Worm (Caenorhabditis elegans) whole organism, L4 larva: ENCODE data around the gene acs-21.
"Not testable (repeated sequence)": the region's sequence is repeated elsewhere in the genome, so short reads cannot be mapped to it uniquely, and the experiment has no call there.

ENCODE experiments used
- F37D6.2 ChIP-seq: sonication (generic microtip); optimal IDR thresholded peaks from 2 replicates; lab custom pipeline; 2016; ENCODE audit warnings: mild to moderate bottlenecking, missing genetic modification characterization, missing compliant biosample characterization
- T26A8.4 ChIP-seq: fragments of 200-800 bp; sonication (Bioruptor generic); IDR thresholded peaks from 2 replicates; pipeline ENCODE4 v1.3.6; 2022; ENCODE audit warnings: missing genetic modification characterization, missing compliant biosample characterization
- Y105C5A.15 ChIP-seq: fragments of 200-800 bp; sonication (Bioruptor generic); IDR thresholded peaks from 2 replicates; pipeline ENCODE4 v1.3.6; 2022; ENCODE audit warnings: missing genetic modification characterization, missing compliant biosample characterization
- Y5F2A.4 ChIP-seq: fragments of 200-800 bp; sonication (Bioruptor generic); optimal IDR thresholded peaks from 2 replicates; lab custom pipeline; 2018; ENCODE audit warnings: mild to moderate bottlenecking, missing genetic modification characterization, missing compliant biosample characterization
- Y75B8A.6 ChIP-seq: fragments of 200-800 bp; sonication (Bioruptor generic); IDR thresholded peaks from 2 replicates; pipeline ENCODE4 v1.3.6; 2022; ENCODE audit warnings: missing genetic modification reagents, missing genetic modification characterization, missing compliant biosample characterization
- aly-2 ChIP-seq: sonication (generic microtip); optimal IDR thresholded peaks from 2 replicates; lab custom pipeline; 2018; ENCODE audit warnings: missing biosample characterization, missing genetic modification characterization
- arid-1 ChIP-seq: fragments of 200-800 bp; sonication (Bioruptor generic); conservative IDR thresholded peaks from 2 replicates; pipeline ENCODE4 v1.3.6; 2022; ENCODE audit warnings: missing genetic modification reagents, missing genetic modification characterization, missing compliant biosample characterization
- attf-4 ChIP-seq: sonication (generic microtip); optimal IDR thresholded peaks from 3 replicates; lab custom pipeline; 2017; ENCODE audit warnings: missing biosample characterization, missing genetic modification characterization
- ceh-20 ChIP-seq: fragments of 200-800 bp; sonication (Bioruptor generic); IDR thresholded peaks from 2 replicates; pipeline ENCODE4 v1.3.6; 2022; ENCODE audit warnings: missing genetic modification reagents, missing genetic modification characterization, missing compliant biosample characterization
- ceh-28 ChIP-seq: fragments of 150-350 bp; optimal IDR thresholded peaks from 2 replicates; lab custom pipeline; 2014; ENCODE audit warnings: missing biosample characterization, missing genetic modification reagents, missing genetic modification characterization
- ceh-32 ChIP-seq: sonication (generic microtip); optimal IDR thresholded peaks from 2 replicates; lab custom pipeline; 2016; ENCODE audit warnings: mild to moderate bottlenecking, missing genetic modification characterization, missing compliant biosample characterization; ENCODE audit not compliant: poor library complexity
- ceh-44 ChIP-seq: fragments of 200-800 bp; sonication (Bioruptor generic); IDR thresholded peaks from 2 replicates; pipeline ENCODE4 v1.3.6; 2022; ENCODE audit warnings: missing genetic modification reagents, missing genetic modification characterization, missing compliant biosample characterization
- ces-1 ChIP-seq: fragments of 150-350 bp; sonication (generic microtip); optimal IDR thresholded peaks from 4 replicates; lab custom pipeline; 2014; ENCODE audit warnings: missing biosample characterization, missing genetic modification reagents, missing genetic modification characterization
- daf-16 ChIP-seq, 3 experiments: sonication (generic microtip); optimal IDR thresholded peaks; 2 replicates each; lab custom pipeline; 2016 to 2017; ENCODE audit warnings: missing genetic modification characterization in 3 of 3, missing genetic modification reagents in 3 of 3, mild to moderate bottlenecking in 2 of 3, missing compliant biosample characterization in 2 of 3, missing biosample characterization in 1 of 3, moderate library complexity in 1 of 3
- daf-8 ChIP-seq: fragments of 200-800 bp; sonication (Bioruptor generic); IDR thresholded peaks from 2 replicates; pipeline ENCODE4 v1.3.6; 2022; ENCODE audit warnings: missing genetic modification characterization, missing compliant biosample characterization
- dmd-6 ChIP-seq: fragments of 200-800 bp; sonication (Bioruptor generic); IDR thresholded peaks from 2 replicates; pipeline ENCODE4 v1.3.6; 2022; ENCODE audit warnings: missing genetic modification reagents, missing genetic modification characterization, missing compliant biosample characterization
- dmd-9 ChIP-seq: fragments of 200-800 bp; sonication (Bioruptor generic); IDR thresholded peaks from 2 replicates; pipeline ENCODE4 v1.3.6; 2022; ENCODE audit warnings: missing genetic modification reagents, missing genetic modification characterization, missing compliant biosample characterization
- dpl-1 ChIP-seq: fragments of 150-350 bp; optimal IDR thresholded peaks from 2 replicates; lab custom pipeline; 2014; ENCODE audit warnings: missing biosample characterization, missing genetic modification reagents, missing genetic modification characterization
- egl-27 ChIP-seq: sonication (generic microtip); optimal IDR thresholded peaks from 3 replicates; lab custom pipeline; 2017; ENCODE audit warnings: missing biosample characterization, missing genetic modification reagents, missing genetic modification characterization
- fkh-10 ChIP-seq: fragments of 150-350 bp; optimal IDR thresholded peaks from 2 replicates; lab custom pipeline; 2014; ENCODE audit warnings: missing biosample characterization, missing genetic modification reagents, missing genetic modification characterization
- fos-1 ChIP-seq: fragments of 150-350 bp; optimal IDR thresholded peaks from 2 replicates; lab custom pipeline; 2014; ENCODE audit warnings: missing biosample characterization, missing genetic modification characterization
- hlh-30 ChIP-seq: sonication (generic microtip); optimal IDR thresholded peaks from 2 replicates; lab custom pipeline; 2017; ENCODE audit warnings: antibody characterized with exemption, mild to moderate bottlenecking, missing genetic modification characterization, missing compliant biosample characterization; ENCODE audit not compliant: insufficient read depth
- hmg-1.1 ChIP-seq: fragments of 200-800 bp; sonication (Bioruptor generic); IDR thresholded peaks from 2 replicates; pipeline ENCODE4 v1.3.6; 2022; ENCODE audit warnings: missing genetic modification reagents, missing genetic modification characterization, missing compliant biosample characterization
- lim-7 ChIP-seq: fragments of 200-800 bp; sonication (Bioruptor generic); IDR thresholded peaks from 2 replicates; pipeline ENCODE4 v1.3.6; 2022; ENCODE audit warnings: missing genetic modification characterization, missing compliant biosample characterization
- lin-13 ChIP-seq: fragments of 150-350 bp; optimal IDR thresholded peaks from 2 replicates; lab custom pipeline; 2014; ENCODE audit warnings: missing biosample characterization, missing genetic modification reagents, missing genetic modification characterization
- lin-38 ChIP-seq: fragments of 200-800 bp; sonication (Bioruptor generic); IDR thresholded peaks from 2 replicates; pipeline ENCODE4 v1.3.6; 2022; ENCODE audit warnings: missing genetic modification reagents, missing genetic modification characterization, missing compliant biosample characterization
- lsy-2 ChIP-seq, 2 experiments: fragments of 150-350 bp in 1 of 2; sonication (generic microtip) in 1 of 2; optimal IDR thresholded peaks; 2 replicates each; lab custom pipeline; 2014 to 2017; ENCODE audit warnings: missing biosample characterization in 2 of 2, missing genetic modification characterization in 2 of 2
- mdl-1 ChIP-seq, 2 experiments: fragments of 150-350 bp in 1 of 2; sonication (generic microtip) in 1 of 2; optimal IDR thresholded peaks; 2 replicates each; lab custom pipeline; 2014 to 2017; ENCODE audit warnings: missing biosample characterization in 2 of 2, missing genetic modification characterization in 2 of 2
- mxl-3 ChIP-seq: fragments of 200-800 bp; sonication (Bioruptor generic); optimal IDR thresholded peaks from 2 replicates; lab custom pipeline; 2018; ENCODE audit warnings: mild to moderate bottlenecking, missing genetic modification characterization, missing compliant biosample characterization
- nhr-10 ChIP-seq: fragments of 150-350 bp; optimal IDR thresholded peaks from 2 replicates; lab custom pipeline; 2014; ENCODE audit warnings: missing biosample characterization, missing genetic modification characterization
- nhr-102 ChIP-seq: sonication (generic microtip); optimal IDR thresholded peaks from 2 replicates; lab custom pipeline; 2016; ENCODE audit warnings: mild to moderate bottlenecking, missing genetic modification characterization, moderate library complexity, missing compliant biosample characterization
- nhr-11 ChIP-seq: fragments of 150-350 bp; optimal IDR thresholded peaks from 2 replicates; lab custom pipeline; 2014; ENCODE audit warnings: missing biosample characterization, missing genetic modification characterization
- nhr-111 ChIP-seq: fragments of 200-800 bp; sonication (Bioruptor generic); optimal IDR thresholded peaks from 2 replicates; lab custom pipeline; 2018; ENCODE audit warnings: mild to moderate bottlenecking, missing genetic modification characterization, missing compliant biosample characterization
- nhr-28 ChIP-seq: fragments of 150-350 bp; optimal IDR thresholded peaks from 2 replicates; lab custom pipeline; 2014; ENCODE audit warnings: missing biosample characterization, missing genetic modification characterization
- nhr-41 ChIP-seq: fragments of 200-800 bp; sonication (Bioruptor generic); IDR thresholded peaks from 2 replicates; pipeline ENCODE4 v1.3.6; 2022; ENCODE audit warnings: missing genetic modification reagents, missing genetic modification characterization, missing compliant biosample characterization
- nhr-42 ChIP-seq: fragments of 200-800 bp; sonication (Bioruptor generic); IDR thresholded peaks from 2 replicates; pipeline ENCODE4 v1.3.6; 2022; ENCODE audit warnings: missing genetic modification characterization, missing compliant biosample characterization
- pqm-1 ChIP-seq: sonication (generic microtip); optimal IDR thresholded peaks from 2 replicates; lab custom pipeline; 2017; ENCODE audit warnings: missing biosample characterization, missing genetic modification characterization
- sdz-12 ChIP-seq: fragments of 200-800 bp; sonication (Bioruptor generic); optimal IDR thresholded peaks from 2 replicates; lab custom pipeline; 2018; ENCODE audit warnings: mild to moderate bottlenecking, missing genetic modification characterization, missing compliant biosample characterization
- set-16 ChIP-seq: fragments of 200-800 bp; sonication (Bioruptor generic); IDR thresholded peaks from 2 replicates; pipeline ENCODE4 v1.3.6; 2022; ENCODE audit warnings: missing genetic modification reagents, missing genetic modification characterization, missing compliant biosample characterization
- skn-1 ChIP-seq: fragments of 150-350 bp; optimal IDR thresholded peaks from 2 replicates; lab custom pipeline; 2014; ENCODE audit warnings: missing biosample characterization, missing genetic modification characterization
- spr-3 ChIP-seq: fragments of 200-800 bp; sonication (Bioruptor generic); optimal IDR thresholded peaks from 2 replicates; lab custom pipeline; 2018; ENCODE audit warnings: mild to moderate bottlenecking, missing genetic modification characterization, missing compliant biosample characterization
- unc-130 ChIP-seq: sonication (generic microtip); optimal IDR thresholded peaks from 2 replicates; lab custom pipeline; 2016; ENCODE audit warnings: missing genetic modification reagents, missing genetic modification characterization, missing compliant biosample characterization
- unc-39 ChIP-seq: sonication (generic microtip); optimal IDR thresholded peaks from 2 replicates; lab custom pipeline; 2017; ENCODE audit warnings: missing biosample characterization, missing genetic modification characterization
- zfp-2 ChIP-seq: sonication (generic microtip); optimal IDR thresholded peaks from 2 replicates; lab custom pipeline; 2016; ENCODE audit warnings: mild to moderate bottlenecking, missing genetic modification characterization, missing compliant biosample characterization
- zfp-3 ChIP-seq: fragments of 200-800 bp; sonication (Bioruptor generic); conservative IDR thresholded peaks from 2 replicates; pipeline ENCODE4 v1.3.6; 2022; ENCODE audit warnings: missing genetic modification reagents, missing genetic modification characterization, missing compliant biosample characterization

The acs-21 gene

DNA sequence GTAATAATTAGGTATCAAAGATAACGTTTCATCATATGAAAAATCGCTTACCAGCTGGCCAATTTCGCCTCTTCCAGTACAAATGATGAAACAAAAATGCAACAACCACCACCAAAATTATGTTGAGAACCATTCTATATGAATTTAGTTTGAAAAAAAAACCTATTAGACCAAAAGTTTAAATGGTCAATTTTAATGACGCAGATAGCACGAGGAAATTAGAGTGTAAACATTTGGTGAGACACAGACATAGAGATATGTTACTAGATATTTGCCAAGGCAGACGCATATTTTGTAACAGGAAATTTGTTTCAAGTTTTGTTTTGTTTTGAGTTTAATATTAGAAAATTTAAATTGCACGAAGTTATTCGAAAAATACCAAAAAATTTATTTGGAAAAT, 5.5 kb downstream of the acs-21 start, which contains the start of gene cyp-33C9:
Gene cyp-33C9, minus strand, starts transcription at position 211 of the 400 bp plus-strand sequence.
- TF ChIP-seq egl-27 (tag; lab: Kevin White, UChicago) (no peak), lsy-2 (tag; optimal IDR thresholded peaks at IDR 0.05; lab: Kevin White, UChicago) (no peak), zfp-3 (no peak), nhr-11 (tag; lab: Kevin White, UChicago) (no peak), F37D6.2 (tag; lab: Kevin White, UChicago) (no peak), pqm-1 (tag; lab: Kevin White, UChicago) (peak; percentile 24), skn-1 (tag; lab: Kevin White, UChicago) (no peak), nhr-28 (tag; lab: Kevin White, UChicago) (peak; percentile 75), nhr-102 (tag; lab: Kevin White, UChicago) (no peak), daf-16 (GFP tag; optimal IDR thresholded peaks at IDR 0.05; lab: Kevin White, UChicago) (no peak), daf-16 (tag; optimal IDR thresholded peaks at IDR 0.05; lab: Kevin White, UChicago) (peak; percentile 58), Y75B8A.6 (no peak), ceh-28 (tag; lab: Kevin White, UChicago) (no peak), mdl-1 (tag; optimal IDR thresholded peaks at IDR 0.05; lab: Kevin White, UChicago) (peak in 1 of 2 experiments; percentile 14), hlh-30 (tag; lab: Kevin White, UChicago) (peak; percentile 7), sdz-12 (GFP tag; lab: Kevin White, UChicago) (no peak), fkh-10 (GFP tag; lab: Kevin White, UChicago) (no peak), mxl-3 (no peak)

DNA sequence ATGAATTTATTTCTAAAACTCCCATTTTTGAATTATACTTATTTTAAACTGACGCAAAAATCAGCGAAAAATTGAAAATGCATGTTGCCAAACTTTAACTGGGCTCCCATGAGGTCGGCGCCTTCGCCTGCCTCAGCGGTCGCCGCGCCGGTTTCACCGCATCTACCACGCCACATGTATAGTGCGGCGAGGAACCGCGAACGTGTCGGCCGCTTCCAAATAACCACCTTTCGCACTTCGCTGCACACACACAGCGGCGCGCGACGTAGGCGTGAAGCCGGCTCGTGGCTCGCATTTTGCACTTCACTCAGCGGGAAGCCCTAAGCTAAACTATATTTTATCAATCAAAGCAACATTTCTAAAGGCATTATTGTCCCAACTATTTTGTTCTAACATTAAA, 11.7 kb downstream of the acs-21 start:
- TF ChIP-seq mdl-1 (tag; optimal IDR thresholded peaks at IDR 0.05; lab: Kevin White, UChicago) (no peak), dmd-9 (0 out of 2 replicates have a peak, but pooled peaks have one; percentile 12), aly-2 (tag; lab: Kevin White, UChicago) (no peak), daf-8 (no peak), set-16 (GFP tag; lab: Robert Waterston, UW) (peak; percentile 83), zfp-2 (no peak)

DNA sequence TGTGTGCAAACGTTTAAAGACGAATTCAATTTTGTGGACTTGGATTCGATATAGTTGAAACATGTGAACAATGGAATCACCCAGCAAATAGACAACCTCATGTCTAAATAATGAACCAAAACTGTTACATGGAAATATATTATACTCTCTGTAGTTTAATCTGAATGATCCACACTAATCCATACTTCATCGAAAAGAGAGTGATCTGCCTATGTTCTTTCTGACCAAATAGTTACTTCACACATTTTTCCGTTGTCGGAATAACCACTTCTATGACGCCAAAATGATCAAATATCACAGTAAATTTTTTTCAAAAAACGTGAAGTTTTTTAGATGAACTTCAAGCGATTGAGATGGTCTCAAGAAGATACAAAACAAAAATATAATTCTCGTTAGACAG, 13.2 kb downstream of the acs-21 start, which contains the start of gene Y73C8C.4:
Gene Y73C8C.4, minus strand, starts transcription at position 101 of the 400 bp plus-strand sequence.
- not testable (repeated sequence) for TF ChIP-seq unc-130 (GFP tag; lab: Kevin White, UChicago); nhr-42 (GFP tag; lab: Robert Waterston, UW); nhr-10 (tag; lab: Kevin White, UChicago)

DNA sequence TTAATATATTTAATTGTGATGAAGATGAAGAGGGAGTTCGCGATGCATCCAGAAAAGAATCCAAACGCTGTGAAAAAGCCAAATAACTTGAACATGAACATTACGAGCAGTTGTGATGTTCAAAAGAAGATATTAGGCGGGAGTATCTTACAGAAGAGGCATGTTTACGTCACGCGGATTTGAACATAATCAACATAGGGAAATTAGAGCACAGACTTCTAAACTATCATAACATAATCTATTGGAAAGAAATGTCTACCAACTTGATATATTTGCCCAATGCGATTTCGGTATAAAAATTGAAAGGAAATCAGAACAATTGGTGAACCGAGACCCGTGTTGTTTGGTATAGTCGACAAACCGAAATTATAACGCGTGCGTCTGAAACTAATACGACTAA, 15.3 kb downstream of the acs-21 start, which contains the start of gene str-66:
Gene str-66, minus strand, starts transcription at position 101 of the 400 bp plus-strand sequence.
- TF ChIP-seq mxl-3 (no peak), spr-3 (no peak), dmd-6 (GFP tag; lab: Robert Waterston, UW) (no peak), Y5F2A.4 (no peak), Y105C5A.15 (GFP tag; lab: Robert Waterston, UW) (no peak), nhr-111 (no peak)

DNA sequence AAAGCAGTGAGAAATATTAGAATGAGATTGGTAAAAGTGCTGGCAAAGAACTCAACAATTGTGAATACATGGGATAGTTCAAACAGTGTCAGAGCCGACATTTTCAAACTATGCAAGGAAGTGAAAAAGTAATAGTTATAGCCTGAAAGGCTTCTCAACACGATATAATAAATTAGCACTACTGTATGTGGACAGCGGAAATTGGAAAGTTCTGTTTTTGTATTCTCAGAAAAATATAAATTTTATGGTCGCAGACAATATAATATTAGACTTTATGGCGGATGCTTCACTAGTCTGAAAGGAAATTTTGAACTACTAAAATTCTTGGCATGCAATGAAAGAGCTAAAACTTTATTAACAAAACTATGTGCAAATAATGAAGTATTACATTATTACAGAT, 16.9 kb downstream of the acs-21 start, which contains the start of gene str-69:
Gene str-69, minus strand, starts transcription at position 101 of the 400 bp plus-strand sequence.
- no peak for TF ChIP-seq fos-1 (tag; lab: Kevin White, UChicago)
- TF ChIP-seq ces-1 (GFP tag; lab: Kevin White, UChicago): no peak
- TF ChIP-seq lin-38 (GFP tag; lab: Robert Waterston, UW): no peak
- no peak for TF ChIP-seq lin-13 (GFP tag; lab: Kevin White, UChicago)
- TF ChIP-seq hmg-1.1 (GFP tag; lab: Robert Waterston, UW): no peak
- no peak for TF ChIP-seq ceh-20
- TF ChIP-seq set-16 (GFP tag; lab: Robert Waterston, UW): no peak
- TF ChIP-seq lim-7 (GFP tag; lab: Robert Waterston, UW): no peak
- TF ChIP-seq nhr-28 (tag; lab: Kevin White, UChicago): no peak
- no peak for TF ChIP-seq ceh-44 (GFP tag; lab: Robert Waterston, UW)
- TF ChIP-seq nhr-11 (tag; lab: Kevin White, UChicago): no peak
- TF ChIP-seq attf-4 (tag; lab: Kevin White, UChicago): no peak
- TF ChIP-seq ceh-32 (tag; lab: Kevin White, UChicago): no peak
- TF ChIP-seq T26A8.4 (GFP tag; lab: Robert Waterston, UW): no peak
- TF ChIP-seq unc-39: no peak
- no peak for TF ChIP-seq nhr-41 (GFP tag; lab: Robert Waterston, UW)
- no peak for TF ChIP-seq dpl-1 (GFP tag; lab: Kevin White, UChicago)
- no peak for TF ChIP-seq arid-1 (GFP tag; lab: Robert Waterston, UW)
